Fruit fly (Drosophila melanogaster): Measurements from ENCODE around the gene CG1316.

dm6 chr3L:4259102-4259558 is 24.5 kb upstream of the CG1316 start, which contains the start of the genes CG15011 and CG1309:
- TF ChIP-seq CG11504 (tag; optimal IDR thresholded peaks at IDR 0.05): peak; percentile 84
- TF ChIP-seq bcd (GFP tag; optimal IDR thresholded peaks at IDR 0.05): peak; percentile 80
- TF ChIP-seq H15 (GFP tag; IDR thresholded peaks at IDR 0.05): peak; percentile 74
- peak; percentile 84 for TF ChIP-seq CG8924 (tag; optimal IDR thresholded peaks at IDR 0.05)
- peak; percentile 11; the same call in 1 of the 2 replicates for TF ChIP-seq amos (GFP tag; IDR thresholded peaks at IDR 0.05; ENCODE audit: partially characterized antibody)
- peak; percentile 81 for TF ChIP-seq ci (GFP tag; IDR thresholded peaks at IDR 0.05)
- TF ChIP-seq CG31441 (GFP tag; IDR thresholded peaks at IDR 0.05): peak; percentile 76
- TF ChIP-seq GATAe (GFP tag; conservative IDR thresholded peaks at IDR 0.05): peak; percentile 66
- peak; percentile 40 for TF ChIP-seq CG30431 (GFP tag; optimal IDR thresholded peaks at IDR 0.05)
